Fruit fly (Drosophila melanogaster): ENCODE data around the gene JIL-1.

DNA sequence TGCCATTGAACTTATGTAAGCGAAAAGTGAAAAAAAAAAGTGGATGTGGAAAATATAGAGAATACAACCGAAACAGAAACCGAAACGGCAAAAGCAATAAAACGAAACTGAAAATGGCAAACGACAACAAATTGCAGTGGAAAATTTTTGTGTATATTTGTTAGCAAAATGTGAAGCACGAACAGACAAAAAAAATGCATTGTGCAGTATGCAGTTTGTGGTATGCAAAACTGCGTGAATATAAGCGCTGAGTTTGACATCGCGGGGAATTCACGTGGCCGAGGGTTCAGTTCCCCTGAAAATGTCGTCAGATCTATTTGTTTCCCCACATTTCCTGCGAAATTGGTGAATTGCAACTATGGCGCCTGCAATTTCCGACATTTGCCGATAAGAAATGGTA, 49.3 kb downstream of the JIL-1 start:
- no peak for TF ChIP-seq CG8478 (optimal IDR thresholded peaks at IDR 0.05)
- TF ChIP-seq usp (GFP tag; optimal IDR thresholded peaks at IDR 0.05) = no peak
- no peak for TF ChIP-seq Dll (optimal IDR thresholded peaks at IDR 0.05)
- TF ChIP-seq psq (optimal IDR thresholded peaks at IDR 0.05) = no peak
